Worm (Caenorhabditis elegans) whole organism, young adult: ENCODE measurements around the gene lnkn-1.
A peak's percentile ranks its signal among the peaks of the same experiment; 100 is the strongest.

Source experiments
- D2030.7 ChIP-seq: fragments of 200-800 bp; sonication (Bioruptor generic); IDR thresholded peaks from 2 replicates; pipeline ENCODE4 v1.3.6; 2022; ENCODE audit warnings: missing genetic modification reagents, missing genetic modification characterization, missing compliant biosample characterization
- F22D6.2 ChIP-seq: sonication (generic microtip); optimal IDR thresholded peaks from 2 replicates; lab custom pipeline; 2016; ENCODE audit warnings: mild to moderate bottlenecking, missing genetic modification characterization, missing compliant biosample characterization
- F39B2.1 ChIP-seq: fragments of 200-800 bp; sonication (Bioruptor generic); IDR thresholded peaks from 2 replicates; pipeline ENCODE4 v1.3.6; 2022; ENCODE audit warnings: missing genetic modification reagents, missing genetic modification characterization, missing compliant biosample characterization
- F52B5.7 ChIP-seq: sonication (generic microtip); optimal IDR thresholded peaks from 2 replicates; lab custom pipeline; 2016; ENCODE audit warnings: mild to moderate bottlenecking, missing genetic modification characterization, missing compliant biosample characterization
- F55B11.4 ChIP-seq: sonication (generic microtip); optimal IDR thresholded peaks from 2 replicates; lab custom pipeline; 2016; ENCODE audit warnings: missing compliant biosample characterization, missing genetic modification characterization, borderline replicate concordance; ENCODE audit not compliant: insufficient read depth
- K12H6.12 ChIP-seq: fragments of 200-800 bp; sonication (Bioruptor generic); optimal IDR thresholded peaks from 2 replicates; lab custom pipeline; 2018; ENCODE audit warnings: mild to moderate bottlenecking, missing genetic modification characterization, missing compliant biosample characterization
- ZK185.1 ChIP-seq: sonication (generic microtip); optimal IDR thresholded peaks from 2 replicates; lab custom pipeline; 2016; ENCODE audit warnings: mild to moderate bottlenecking, missing genetic modification characterization, missing compliant biosample characterization; ENCODE audit not compliant: poor library complexity, severe bottlenecking
- akir-1 ChIP-seq: fragments of 200-800 bp; sonication (Bioruptor generic); optimal IDR thresholded peaks from 2 replicates; lab custom pipeline; 2018; ENCODE audit warnings: mild to moderate bottlenecking, missing genetic modification characterization, moderate library complexity, missing compliant biosample characterization
- ama-1 ChIP-seq, 3 experiments: fragments of 150-350 bp in 1 of 3; sonication (generic microtip) in 2 of 3; optimal IDR thresholded peaks; 2 replicates each; lab custom pipeline; 2014 to 2018; ENCODE audit warnings: missing biosample characterization in 2 of 3, missing genetic modification characterization in 2 of 3, missing genetic modification reagents in 2 of 3
- athp-1 ChIP-seq: sonication (generic microtip); optimal IDR thresholded peaks from 2 replicates; lab custom pipeline; 2017; ENCODE audit warnings: mild to moderate bottlenecking, missing genetic modification characterization, missing compliant biosample characterization
- attf-5 ChIP-seq: fragments of 200-800 bp; sonication (Bioruptor generic); optimal IDR thresholded peaks from 2 replicates; lab custom pipeline; 2018; ENCODE audit warnings: mild to moderate bottlenecking, missing genetic modification characterization, missing compliant biosample characterization
- bed-2 ChIP-seq: fragments of 200-800 bp; sonication (Bioruptor generic); IDR thresholded peaks from 2 replicates; pipeline ENCODE4 v1.3.6; 2022; ENCODE audit warnings: missing genetic modification reagents, missing genetic modification characterization, missing compliant biosample characterization
- ccch-3 ChIP-seq: fragments of 200-800 bp; sonication (Bioruptor generic); optimal IDR thresholded peaks from 2 replicates; lab custom pipeline; 2018; ENCODE audit warnings: mild to moderate bottlenecking, missing genetic modification characterization, missing compliant biosample characterization
- cebp-1 ChIP-seq, 2 experiments: fragments of 200-800 bp in 1 of 2; sonication (Bioruptor generic) in 1 of 2; sonication (generic microtip) in 1 of 2; IDR thresholded peaks in 1 of 2; optimal IDR thresholded peaks in 1 of 2; 2 replicates each; pipeline versions ENCODE4 v1.3.6 to Lab custom; 2017 to 2022; ENCODE audit warnings: missing compliant biosample characterization in 2 of 2, missing genetic modification characterization in 2 of 2, mild to moderate bottlenecking in 1 of 2, missing genetic modification reagents in 1 of 2, moderate library complexity in 1 of 2
- ceh-100 ChIP-seq: fragments of 200-800 bp; sonication (Bioruptor generic); IDR thresholded peaks from 2 replicates; pipeline ENCODE4 v1.3.6; 2022; ENCODE audit warnings: missing genetic modification reagents, missing genetic modification characterization, missing compliant biosample characterization
- chd-7 ChIP-seq: sonication (generic microtip); optimal IDR thresholded peaks from 2 replicates; lab custom pipeline; 2016; ENCODE audit warnings: mild to moderate bottlenecking, missing genetic modification characterization, moderate library complexity, missing compliant biosample characterization
- dpl-1 ChIP-seq: fragments of 150-350 bp; optimal IDR thresholded peaks from 2 replicates; lab custom pipeline; 2014; ENCODE audit warnings: missing biosample characterization, missing genetic modification reagents, missing genetic modification characterization
- hmg-1.2 ChIP-seq: fragments of 200-800 bp; sonication (Bioruptor generic); IDR thresholded peaks from 2 replicates; pipeline ENCODE4 v1.3.6; 2022; ENCODE audit warnings: missing genetic modification reagents, missing genetic modification characterization, missing compliant biosample characterization
- hrde-1 ChIP-seq: sonication (generic microtip); optimal IDR thresholded peaks from 2 replicates; lab custom pipeline; 2016; ENCODE audit warnings: missing genetic modification characterization, mild to moderate bottlenecking, missing compliant biosample characterization, moderate library complexity, missing genotype, missing genetic modification reagents, borderline replicate concordance
- let-607 ChIP-seq, 2 experiments: fragments of 200-800 bp in 1 of 2; sonication (Bioruptor generic) in 1 of 2; sonication (generic microtip) in 1 of 2; optimal IDR thresholded peaks; 2 replicates each; lab custom pipeline; 2016 to 2018; ENCODE audit warnings: mild to moderate bottlenecking in 2 of 2, missing compliant biosample characterization in 2 of 2, missing genetic modification characterization in 2 of 2, moderate library complexity in 2 of 2, missing genotype in 1 of 2
- lin-35 ChIP-seq, 3 experiments: fragments of 150-350 bp in 2 of 3; sonication (generic microtip) in 1 of 3; optimal IDR thresholded peaks; 2 replicates each; lab custom pipeline; 2014 to 2018; ENCODE audit warnings: missing biosample characterization in 3 of 3, missing genetic modification characterization in 3 of 3, missing genetic modification reagents in 3 of 3
- lin-40 ChIP-seq: sonication (generic microtip); optimal IDR thresholded peaks from 2 replicates; lab custom pipeline; 2016; ENCODE audit warnings: missing genetic modification characterization, mild to moderate bottlenecking, missing compliant biosample characterization, missing genotype, missing genetic modification reagents
- lir-1 ChIP-seq: fragments of 200-800 bp; sonication (Bioruptor generic); conservative IDR thresholded peaks from 2 replicates; pipeline ENCODE4 v1.3.6; 2022; ENCODE audit warnings: missing genetic modification reagents, missing genetic modification characterization, missing compliant biosample characterization
- madf-6 ChIP-seq: fragments of 200-800 bp; sonication (Bioruptor generic); IDR thresholded peaks from 2 replicates; pipeline ENCODE4 v1.3.6; 2022; ENCODE audit warnings: missing genetic modification reagents, missing genetic modification characterization, missing compliant biosample characterization
- nhr-27 ChIP-seq: fragments of 200-800 bp; sonication (Bioruptor generic); optimal IDR thresholded peaks from 2 replicates; lab custom pipeline; 2018; ENCODE audit warnings: mild to moderate bottlenecking, missing genetic modification characterization, moderate library complexity, missing compliant biosample characterization
- pbrm-1 ChIP-seq: fragments of 200-800 bp; sonication (Bioruptor generic); IDR thresholded peaks from 2 replicates; pipeline ENCODE4 v1.3.6; 2022; ENCODE audit warnings: missing genetic modification reagents, missing genetic modification characterization, missing compliant biosample characterization
- pha-4 ChIP-seq: fragments of 150-350 bp; sonication (generic microtip); optimal IDR thresholded peaks from 2 replicates; lab custom pipeline; 2014; ENCODE audit warnings: missing biosample characterization, missing genetic modification reagents, missing genetic modification characterization
- somi-1 ChIP-seq: fragments of 200-800 bp; sonication (Bioruptor generic); optimal IDR thresholded peaks from 2 replicates; lab custom pipeline; 2018; ENCODE audit warnings: mild to moderate bottlenecking, missing genetic modification characterization, missing compliant biosample characterization
- tbx-9 ChIP-seq: sonication (generic microtip); optimal IDR thresholded peaks from 2 replicates; lab custom pipeline; 2016; ENCODE audit warnings: borderline replicate concordance, missing genetic modification characterization, inconsistent platforms, missing compliant biosample characterization
- zfh-2 ChIP-seq: fragments of 200-800 bp; sonication (Bioruptor generic); conservative IDR thresholded peaks from 2 replicates; pipeline ENCODE4 v1.3.6; 2022; ENCODE audit warnings: missing genetic modification reagents, missing genetic modification characterization, missing compliant biosample characterization
- ztf-6 ChIP-seq: fragments of 200-800 bp; sonication (Bioruptor generic); IDR thresholded peaks from 2 replicates; pipeline ENCODE4 v1.3.6; 2022; ENCODE audit warnings: missing genetic modification reagents, missing genetic modification characterization, missing compliant biosample characterization

The lnkn-1 gene

DNA sequence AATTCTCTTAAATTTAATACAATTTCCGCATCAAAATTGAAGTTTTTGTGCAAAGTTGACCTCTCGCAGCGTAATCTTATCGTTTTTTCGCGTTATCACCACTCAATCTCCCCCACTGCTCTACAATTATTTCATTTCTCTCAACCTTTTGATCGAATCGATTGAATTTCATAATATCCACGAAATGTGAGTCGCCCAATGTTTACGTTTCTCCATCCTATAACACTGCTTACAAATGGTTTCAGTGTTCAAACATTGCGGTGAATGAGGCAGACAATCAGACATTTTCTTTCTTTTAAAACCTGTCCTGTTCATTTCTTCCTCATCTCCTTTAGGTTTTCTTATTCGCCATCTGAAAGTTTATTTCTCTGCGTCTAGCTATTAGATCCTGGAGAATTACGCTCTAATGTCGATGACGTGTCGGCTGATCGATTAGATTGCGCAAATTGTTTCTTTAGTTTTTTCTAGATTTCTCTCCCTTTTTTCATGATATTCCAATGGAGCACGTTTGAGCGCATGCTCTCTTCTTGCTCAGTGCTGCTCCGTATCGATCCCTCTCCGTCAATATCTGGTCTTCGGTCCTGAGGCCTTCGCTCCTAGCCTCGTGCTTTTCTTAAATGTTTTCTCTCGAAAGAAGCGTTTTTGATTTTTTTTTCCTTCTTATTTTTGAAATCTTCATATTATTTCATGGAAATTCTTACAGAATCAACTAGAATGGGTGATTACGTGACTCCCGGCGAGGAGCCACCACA lies 15.1 kb downstream of the lnkn-1 start, which contains the start of gene unc-32:
Gene unc-32, plus strand, starts transcription at position 702 of the 752 bp plus-strand sequence.
- peak; percentile 47; the same call in 1 of the 2 replicates for TF ChIP-seq pbrm-1 (GFP tag; lab: Robert Waterston, UW)
- peak; percentile 24 for TF ChIP-seq K12H6.12 (tag; lab: Kevin White, UChicago)
- TF ChIP-seq madf-6 (GFP tag; lab: Robert Waterston, UW): 0 out of 2 replicates have a peak, but pooled peaks have one; percentile 8
- TF ChIP-seq F55B11.4 (tag; lab: Kevin White, UChicago): no peak
- TF ChIP-seq pha-4 (tag; lab: Kevin White, UChicago): peak; percentile 37
- no peak for TF ChIP-seq F52B5.7 (tag; lab: Kevin White, UChicago)
- peak; percentile 68 for TF ChIP-seq cebp-1 (GFP tag; IDR thresholded peaks at IDR 0.05; lab: Robert Waterston, UW)
- TF ChIP-seq cebp-1 (tag; optimal IDR thresholded peaks at IDR 0.05; lab: Kevin White, UChicago): peak; percentile 84
- peak; percentile 22 for TF ChIP-seq athp-1 (tag; lab: Kevin White, UChicago)
- peak in 1 of 2 experiments; percentile 29 for TF ChIP-seq let-607 (tag; optimal IDR thresholded peaks at IDR 0.05; lab: Kevin White, UChicago)
- TF ChIP-seq lin-35 (GFP tag; optimal IDR thresholded peaks at IDR 0.05; lab: Kevin White, UChicago): peak in 1 of 3 experiments; percentile 53
- TF ChIP-seq lin-40 (tag; lab: Kevin White, UChicago): peak; percentile 18
- TF ChIP-seq ZK185.1 (tag; lab: Kevin White, UChicago): no peak
- TF ChIP-seq attf-5 (GFP tag; lab: Kevin White, UChicago): peak; percentile 22
- TF ChIP-seq hmg-1.2 (GFP tag; lab: Robert Waterston, UW): 0 out of 2 replicates have a peak, but pooled peaks have one; percentile 5
- no peak for TF ChIP-seq somi-1 (GFP tag; lab: Kevin White, UChicago)
- no peak for TF ChIP-seq ama-1 (optimal IDR thresholded peaks at IDR 0.05; lab: Kevin White, UChicago)
- peak in 1 of 2 experiments; percentile 17 for TF ChIP-seq ama-1 (GFP tag; optimal IDR thresholded peaks at IDR 0.05; lab: Kevin White, UChicago)
- no peak for TF ChIP-seq tbx-9 (tag; lab: Kevin White, UChicago)
- TF ChIP-seq zfh-2 (GFP tag; lab: Robert Waterston, UW): peak; percentile 59
- TF ChIP-seq chd-7 (tag; lab: Kevin White, UChicago): peak; percentile 21
- no peak for TF ChIP-seq ccch-3 (GFP tag; lab: Kevin White, UChicago)
- TF ChIP-seq F22D6.2 (tag; lab: Kevin White, UChicago): no peak

DNA sequence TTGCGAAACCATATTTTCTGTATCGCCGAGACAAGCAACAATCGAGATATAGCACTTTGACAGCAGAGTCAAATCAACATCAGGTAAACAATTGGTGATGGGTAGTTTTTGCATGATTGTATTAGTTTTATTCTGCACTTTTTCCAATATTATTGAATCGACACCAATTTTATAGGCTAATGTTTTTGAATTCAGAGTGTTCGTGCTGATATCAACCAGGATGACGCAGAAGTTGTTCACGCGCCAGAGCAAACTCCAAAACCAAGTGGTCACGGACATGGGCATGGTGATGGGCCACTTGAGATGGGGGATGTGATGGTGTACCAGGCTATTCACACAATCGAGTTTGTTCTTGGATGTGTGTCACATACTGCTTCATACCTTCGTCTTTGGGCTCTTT lies 20.1 kb downstream of the lnkn-1 start:
- TF ChIP-seq lir-1: no peak
- no peak for TF ChIP-seq ZK185.1 (tag; lab: Kevin White, UChicago)
- no peak for TF ChIP-seq akir-1
- TF ChIP-seq somi-1 (GFP tag; lab: Kevin White, UChicago): no peak
- no peak for TF ChIP-seq bed-2
- TF ChIP-seq hrde-1 (tag; lab: Kevin White, UChicago): no peak
- no peak for TF ChIP-seq F39B2.1 (GFP tag; lab: Robert Waterston, UW)
- no peak for TF ChIP-seq ceh-100 (GFP tag; lab: Robert Waterston, UW)
- TF ChIP-seq tbx-9 (tag; lab: Kevin White, UChicago): no peak
- no peak for TF ChIP-seq dpl-1 (GFP tag; lab: Kevin White, UChicago)
- no peak for TF ChIP-seq ztf-6 (GFP tag; lab: Robert Waterston, UW)
- no peak for TF ChIP-seq D2030.7 (GFP tag; lab: Robert Waterston, UW)
- no peak for TF ChIP-seq F55B11.4 (tag; lab: Kevin White, UChicago)
- TF ChIP-seq nhr-27 (tag; lab: Kevin White, UChicago): no peak
